Worm (Caenorhabditis elegans): ENCODE data around the gene gfat-1.

gfat-1 gene

ce11 chrII:11635745-11636161, 40.5 kb upstream of the gfat-1 start (continued):
- TF ChIP-seq zfh-2 (GFP tag; conservative IDR thresholded peaks at IDR 0.05) (peak; percentile 64), tbp1 (GFP tag; optimal IDR thresholded peaks at IDR 0.05) (peak; percentile 31), lag-1 (GFP tag; IDR thresholded peaks at IDR 0.05) (no peak), rec-8 (tag; optimal IDR thresholded peaks at IDR 0.05) (no peak), dox-1 (GFP tag; IDR thresholded peaks at IDR 0.05) (no peak), mxl-1 (tag; optimal IDR thresholded peaks at IDR 0.05) (no peak), snpc-3.4 (tag; optimal IDR thresholded peaks at IDR 0.05) (no peak), nhr-120 (GFP tag; IDR thresholded peaks at IDR 0.05) (no peak), lin-40 (tag; optimal IDR thresholded peaks at IDR 0.05) (peak; percentile 78), F52B5.7 (tag; optimal IDR thresholded peaks at IDR 0.05) (peak; percentile 54), K12H6.12 (tag; optimal IDR thresholded peaks at IDR 0.05) (peak; percentile 39), snpc-1.1 (tag; optimal IDR thresholded peaks at IDR 0.05; ENCODE audit: insufficient read depth) (no peak), attf-5 (GFP tag; optimal IDR thresholded peaks at IDR 0.05) (peak; percentile 16), aptf-3 (GFP tag; IDR thresholded peaks at IDR 0.05) (no peak), egl-18 (GFP tag; IDR thresholded peaks at IDR 0.05) (no peak), pbrm-1 (GFP tag; IDR thresholded peaks at IDR 0.05) (peak; percentile 56; the same call in 1 of the 2 replicates), B0019.2 (GFP tag; conservative IDR thresholded peaks at IDR 0.05) (no peak), ztf-26 (tag; optimal IDR thresholded peaks at IDR 0.05) (peak; percentile 75), B0035.1 (tag; optimal IDR thresholded peaks at IDR 0.05) (no peak), hmg-1.2 (GFP tag; IDR thresholded peaks at IDR 0.05) (peak; percentile 58), zim-3 (tag; optimal IDR thresholded peaks at IDR 0.05) (no peak), fkh-3 (tag; optimal IDR thresholded peaks at IDR 0.05) (no peak), nhr-80 (tag; optimal IDR thresholded peaks at IDR 0.05) (peak; percentile 30), Y56A3A.18 (GFP tag; IDR thresholded peaks at IDR 0.05) (0 out of 2 replicates have a peak, but pooled peaks have one; percentile 6), F49E8.2 (tag; optimal IDR thresholded peaks at IDR 0.05; ENCODE audit: insufficient read depth) (no peak), madf-6 (GFP tag; IDR thresholded peaks at IDR 0.05) (no peak), nhr-179 (tag; optimal IDR thresholded peaks at IDR 0.05) (no peak), lin-26 (GFP tag; IDR thresholded peaks at IDR 0.05) (0 out of 2 replicates have a peak, but pooled peaks have one; percentile 43), lin-54 (GFP tag; optimal IDR thresholded peaks at IDR 0.05) (peak; percentile 33), chd-7 (tag; optimal IDR thresholded peaks at IDR 0.05) (peak; percentile 66), lin-35 (GFP tag; optimal IDR thresholded peaks at IDR 0.05) (peak in 1 of 3 experiments; percentile 46), ceh-40 (GFP tag; IDR thresholded peaks at IDR 0.05) (no peak), let-526 (GFP tag; IDR thresholded peaks at IDR 0.05) (peak; percentile 79; the same call in 1 of the 2 replicates), F39B2.1 (GFP tag; IDR thresholded peaks at IDR 0.05) (no peak), ceh-79 (tag; optimal IDR thresholded peaks at IDR 0.05) (no peak), atf-7 (tag; optimal IDR thresholded peaks at IDR 0.05) (peak; percentile 58), xnd-1 (tag; optimal IDR thresholded peaks at IDR 0.05) (no peak), ccch-3 (GFP tag; optimal IDR thresholded peaks at IDR 0.05) (no peak), unc-62 (GFP tag; optimal IDR thresholded peaks at IDR 0.05) (peak; percentile 70), nhr-27 (tag; optimal IDR thresholded peaks at IDR 0.05) (no peak), somi-1 (GFP tag; optimal IDR thresholded peaks at IDR 0.05) (peak; percentile 77), Y67H2A.10 (GFP tag; conservative IDR thresholded peaks at IDR 0.05) (0 out of 2 replicates have a peak, but pooled peaks have one; percentile 29), B0336.3 (GFP tag; IDR thresholded peaks at IDR 0.05) (peak; percentile 23; the same call in 1 of the 2 replicates), bed-1 (GFP tag; IDR thresholded peaks at IDR 0.05) (no peak), rcor-1 (GFP tag; IDR thresholded peaks at IDR 0.05) (no peak; the same call in 1 of the 2 replicates), madf-3 (GFP tag; IDR thresholded peaks at IDR 0.05) (no peak), K11D2.4 (GFP tag; IDR thresholded peaks at IDR 0.05) (peak; percentile 20; the same call in 1 of the 2 replicates), ceh-91 (GFP tag; IDR thresholded peaks at IDR 0.05) (no peak)

All from whole organism, young adult.